Fruit fly (Drosophila melanogaster) whole organism, wandering third instar larva: ENCODE results near the gene Mdh2.

ENCODE experiments used
- Dfd ChIP-seq: fragments of >200 bp; optimal IDR thresholded peaks from 2 replicates; lab custom pipeline; 2017; ENCODE audit warnings: missing biosample characterization, missing genetic modification characterization
- GATAd ChIP-seq: sonication (Bioruptor generic); optimal IDR thresholded peaks from 2 replicates; lab custom pipeline; 2016; ENCODE audit warnings: missing biosample characterization, missing genetic modification characterization
- HLH106 ChIP-seq: fragments of 200-800 bp; optimal IDR thresholded peaks from 3 replicates; lab custom pipeline; 2019; ENCODE audit warnings: missing biosample characterization, mild to moderate bottlenecking, missing genetic modification characterization, moderate library complexity
- Hr78 ChIP-seq: fragments of >200 bp; optimal IDR thresholded peaks from 2 replicates; lab custom pipeline; 2017; ENCODE audit warnings: missing biosample characterization, missing genetic modification characterization
- Mio ChIP-seq: sonication (Bioruptor generic); optimal IDR thresholded peaks from 2 replicates; lab custom pipeline; 2016; ENCODE audit warnings: missing biosample characterization, missing genetic modification characterization
- OdsH ChIP-seq: fragments of 200-800 bp; sonication (Bioruptor generic); optimal IDR thresholded peaks from 2 replicates; lab custom pipeline; 2016; ENCODE audit warnings: missing biosample characterization, mild to moderate bottlenecking, missing genetic modification characterization
- dsf ChIP-seq: sonication (Bioruptor generic); optimal IDR thresholded peaks from 2 replicates; lab custom pipeline; 2016; ENCODE audit warnings: missing biosample characterization, missing genetic modification characterization, borderline replicate concordance
- fru ChIP-seq: fragments of 200-800 bp; sonication (Bioruptor generic); optimal IDR thresholded peaks from 3 replicates; lab custom pipeline; 2016; ENCODE audit warnings: missing biosample characterization, mild to moderate bottlenecking, missing genetic modification characterization
- h ChIP-seq: fragments of 200-800 bp; sonication (Bioruptor generic); optimal IDR thresholded peaks from 3 replicates; lab custom pipeline; 2016; ENCODE audit warnings: missing biosample characterization, mild to moderate bottlenecking, missing genetic modification characterization
- pan ChIP-seq: fragments of >200 bp; optimal IDR thresholded peaks from 2 replicates; lab custom pipeline; 2017
- psq ChIP-seq: fragments of 200-800 bp; sonication (Bioruptor generic); optimal IDR thresholded peaks from 3 replicates; lab custom pipeline; 2017; ENCODE audit warnings: missing biosample characterization, mild to moderate bottlenecking, missing genetic modification characterization, moderate library complexity
- sage ChIP-seq: fragments of 200-800 bp; sonication (Bioruptor generic); optimal IDR thresholded peaks from 2 replicates; lab custom pipeline; 2016; ENCODE audit warnings: missing biosample characterization, mild to moderate bottlenecking, missing genetic modification characterization

DNA sequence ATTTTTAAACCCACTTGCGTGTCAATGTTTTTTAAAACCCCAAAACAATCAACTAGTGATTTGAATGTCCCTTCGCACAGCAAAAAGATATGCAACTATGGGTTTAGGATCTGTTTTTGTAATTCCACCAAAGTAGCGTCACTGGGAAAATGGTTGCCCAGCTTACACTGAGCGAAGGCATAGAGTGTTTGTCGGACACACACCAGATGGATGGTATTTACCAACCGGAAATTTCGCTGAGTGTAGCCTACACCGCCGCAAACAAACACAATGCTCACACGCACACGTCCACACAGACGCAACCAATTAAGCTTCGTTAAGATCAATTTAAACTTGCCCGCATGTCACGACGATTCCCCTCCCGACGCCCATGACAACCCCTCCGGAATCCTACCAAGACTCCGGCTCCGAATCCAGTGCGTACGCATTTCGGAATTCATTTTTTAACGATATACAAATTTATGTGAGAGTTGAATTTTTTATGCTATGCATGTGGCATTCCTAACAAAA, 2.6 kb downstream of the Mdh2 start:
- TF ChIP-seq psq (GFP tag; lab: Kevin White, UChicago) = no peak
- TF ChIP-seq fru = no peak
- no peak for TF ChIP-seq pan (lab: Kevin White, UChicago)
- no peak for TF ChIP-seq dsf (GFP tag; lab: Kevin White, UChicago)
- no peak for TF ChIP-seq h (GFP tag; lab: Kevin White, UChicago)
- no peak for TF ChIP-seq OdsH (GFP tag; lab: Kevin White, UChicago)
- no peak for TF ChIP-seq Hr78
- TF ChIP-seq HLH106 (tag; lab: Kevin White, UChicago) = no peak
- no peak for TF ChIP-seq Mio
- no peak for TF ChIP-seq sage
- TF ChIP-seq Dfd (GFP tag; lab: Kevin White, UChicago) = no peak
- no peak for TF ChIP-seq GATAd (GFP tag; lab: Kevin White, UChicago)
